Fruit fly (Drosophila melanogaster) whole organism, embryonic: ENCODE measurements around the gene CG5892.

Experiments used
- Ada2b ChIP-seq: fragments of 200-800 bp; sonication (Bioruptor generic); IDR thresholded peaks from 2 replicates; pipeline ENCODE4 v1.3.6; 2022; ENCODE audit warnings: missing biosample characterization, missing genetic modification characterization
- CG10321 ChIP-seq: fragments of 200-800 bp; sonication (Bioruptor generic); IDR thresholded peaks from 2 replicates; pipeline ENCODE4 v1.3.6; 2022; ENCODE audit warnings: missing biosample characterization, missing genetic modification characterization
- CG10565 ChIP-seq: fragments of 200-800 bp; sonication (Bioruptor generic); optimal IDR thresholded peaks from 3 replicates; lab custom pipeline; 2016; ENCODE audit warnings: missing biosample characterization, mild to moderate bottlenecking, missing genetic modification characterization
- CG12659 ChIP-seq: fragments of 200-800 bp; sonication (Bioruptor generic); optimal IDR thresholded peaks from 3 replicates; lab custom pipeline; 2017; ENCODE audit warnings: mild to moderate bottlenecking, missing biosample characterization, missing genetic modification reagents, missing genetic modification characterization
- CG12744 ChIP-seq: fragments of 200-800 bp; sonication (Bioruptor generic); optimal IDR thresholded peaks from 2 replicates; lab custom pipeline; 2016; ENCODE audit warnings: missing biosample characterization, missing genetic modification characterization
- CG15514 ChIP-seq: fragments of 200-800 bp; sonication (Bioruptor generic); optimal IDR thresholded peaks from 3 replicates; lab custom pipeline; 2017; ENCODE audit warnings: missing biosample characterization, missing genetic modification characterization, mild to moderate bottlenecking, moderate library complexity, missing genetic modification reagents
- CG1603 ChIP-seq: fragments of 200-800 bp; sonication (Bioruptor generic); optimal IDR thresholded peaks from 2 replicates; lab custom pipeline; 2019; ENCODE audit warnings: missing biosample characterization, mild to moderate bottlenecking, missing genetic modification characterization, moderate library complexity
- CG1647 ChIP-seq: fragments of 200-800 bp; sonication (Bioruptor generic); optimal IDR thresholded peaks from 3 replicates; lab custom pipeline; 2016; ENCODE audit warnings: missing biosample characterization, missing genetic modification characterization
- CG16813 ChIP-seq: fragments of 200-800 bp; sonication (Bioruptor generic); IDR thresholded peaks from 3 replicates; pipeline ENCODE4 v1.3.6; 2022; ENCODE audit warnings: missing biosample characterization, missing genetic modification characterization; ENCODE audit not compliant: partially characterized antibody
- CG18599 ChIP-seq: fragments of 200-800 bp; sonication (Bioruptor generic); optimal IDR thresholded peaks from 3 replicates; lab custom pipeline; 2017; ENCODE audit warnings: missing biosample characterization, missing genetic modification characterization, mild to moderate bottlenecking, moderate library complexity, missing genetic modification reagents
- CG18619 ChIP-seq: fragments of 200-800 bp; sonication (Bioruptor generic); optimal IDR thresholded peaks from 3 replicates; lab custom pipeline; 2017; ENCODE audit warnings: missing biosample characterization, mild to moderate bottlenecking, missing genetic modification characterization
- CG2129 ChIP-seq: fragments of 200-800 bp; sonication (Bioruptor generic); IDR thresholded peaks from 2 replicates; pipeline ENCODE4 v1.3.6; 2022; ENCODE audit warnings: missing biosample characterization, missing genetic modification characterization; ENCODE audit not compliant: partially characterized antibody
- CG2199 ChIP-seq: fragments of 200-800 bp; sonication (Bioruptor generic); IDR thresholded peaks from 3 replicates; pipeline ENCODE4 v1.3.6; 2022; ENCODE audit warnings: missing biosample characterization, missing genetic modification characterization
- CG30431 ChIP-seq: fragments of 200-800 bp; sonication (Bioruptor generic); optimal IDR thresholded peaks from 2 replicates; lab custom pipeline; 2017; ENCODE audit warnings: missing biosample characterization, missing genetic modification characterization
- CG31388 ChIP-seq: fragments of 200-800 bp; sonication (Bioruptor generic); optimal IDR thresholded peaks from 2 replicates; lab custom pipeline; 2016; ENCODE audit warnings: missing biosample characterization, missing genetic modification characterization
- CG3281 ChIP-seq: fragments of 200-800 bp; sonication (Bioruptor generic); optimal IDR thresholded peaks from 3 replicates; lab custom pipeline; 2017; ENCODE audit warnings: missing biosample characterization, mild to moderate bottlenecking, missing genetic modification characterization
- CG6272 ChIP-seq: fragments of 200-800 bp; sonication (Bioruptor generic); IDR thresholded peaks from 2 replicates; pipeline ENCODE4 v1.3.6; 2022; ENCODE audit warnings: missing biosample characterization, missing genetic modification characterization
- CG6654 ChIP-seq: fragments of 200-800 bp; sonication (Bioruptor generic); optimal IDR thresholded peaks from 2 replicates; lab custom pipeline; 2017; ENCODE audit warnings: missing biosample characterization, mild to moderate bottlenecking, missing genetic modification characterization
- CG6791 ChIP-seq: fragments of 200-800 bp; sonication (Bioruptor generic); IDR thresholded peaks from 3 replicates; pipeline ENCODE4 v1.3.6; 2022; ENCODE audit warnings: missing biosample characterization, missing genetic modification characterization; ENCODE audit not compliant: partially characterized antibody
- CG7556 ChIP-seq: fragments of 200-800 bp; sonication (Bioruptor generic); optimal IDR thresholded peaks from 2 replicates; lab custom pipeline; 2017; ENCODE audit warnings: missing biosample characterization, mild to moderate bottlenecking, missing genetic modification characterization
- CG7745 ChIP-seq: fragments of 200-800 bp; sonication (Bioruptor generic); optimal IDR thresholded peaks from 2 replicates; lab custom pipeline; 2018; ENCODE audit warnings: missing biosample characterization, mild to moderate bottlenecking, missing genetic modification characterization, moderate library complexity
- CG9609 ChIP-seq: fragments of 200-800 bp; sonication (Bioruptor generic); optimal IDR thresholded peaks from 3 replicates; lab custom pipeline; 2016; ENCODE audit warnings: missing biosample characterization, missing genetic modification characterization
- Camta ChIP-seq: fragments of 200-800 bp; sonication (Bioruptor generic); optimal IDR thresholded peaks from 2 replicates; lab custom pipeline; 2016; ENCODE audit warnings: missing biosample characterization, missing genetic modification characterization
- CoRest ChIP-seq: fragments of 200-800 bp; sonication (Bioruptor generic); optimal IDR thresholded peaks from 3 replicates; lab custom pipeline; 2018; ENCODE audit warnings: missing biosample characterization, mild to moderate bottlenecking, missing genetic modification characterization, moderate library complexity
- D19A ChIP-seq: fragments of 200-800 bp; optimal IDR thresholded peaks from 3 replicates; lab custom pipeline; 2019; ENCODE audit warnings: missing biosample characterization, mild to moderate bottlenecking, missing genetic modification characterization, moderate library complexity
- Dek ChIP-seq: fragments of 200-800 bp; sonication (Bioruptor generic); optimal IDR thresholded peaks from 3 replicates; lab custom pipeline; 2019; ENCODE audit warnings: missing biosample characterization, mild to moderate bottlenecking, missing genetic modification characterization, moderate library complexity
- Doc3 ChIP-seq: fragments of 200-800 bp; sonication (Bioruptor generic); IDR thresholded peaks from 3 replicates; pipeline ENCODE4 v1.3.6; 2022; ENCODE audit warnings: missing biosample characterization, missing genetic modification characterization; ENCODE audit not compliant: partially characterized antibody
- ERR ChIP-seq: fragments of 200-800 bp; sonication (Bioruptor generic); optimal IDR thresholded peaks from 2 replicates; lab custom pipeline; 2016; ENCODE audit warnings: missing biosample characterization, missing genetic modification characterization
- HLH4C ChIP-seq: fragments of 200-800 bp; sonication (Bioruptor generic); IDR thresholded peaks from 3 replicates; pipeline ENCODE4 v1.3.6; 2022; ENCODE audit warnings: missing biosample characterization, missing genetic modification characterization; ENCODE audit not compliant: partially characterized antibody
- HmgD ChIP-seq: fragments of 200-800 bp; sonication (Bioruptor generic); optimal IDR thresholded peaks from 3 replicates; lab custom pipeline; 2016; ENCODE audit warnings: missing biosample characterization, missing genetic modification characterization
- Lim3 ChIP-seq: fragments of 200-800 bp; sonication (Bioruptor generic); IDR thresholded peaks from 2 replicates; pipeline ENCODE4 v1.3.6; 2022; ENCODE audit warnings: missing biosample characterization, missing genetic modification characterization
- Sox102F ChIP-seq: fragments of 200-800 bp; sonication (Bioruptor generic); optimal IDR thresholded peaks from 2 replicates; lab custom pipeline; 2018; ENCODE audit warnings: missing biosample characterization, mild to moderate bottlenecking, missing genetic modification characterization, moderate library complexity
- Usf ChIP-seq: fragments of 200-800 bp; sonication (Bioruptor generic); optimal IDR thresholded peaks from 2 replicates; lab custom pipeline; 2017; ENCODE audit warnings: missing genotype, missing biosample characterization, missing genetic modification characterization
- Xrp1 ChIP-seq: fragments of 200-800 bp; sonication (Bioruptor generic); IDR thresholded peaks from 2 replicates; pipeline ENCODE4 v1.3.6; 2022; ENCODE audit warnings: missing biosample characterization, missing genetic modification characterization
- az2 ChIP-seq: fragments of 200-800 bp; sonication (Bioruptor generic); optimal IDR thresholded peaks from 3 replicates; lab custom pipeline; 2016; ENCODE audit warnings: missing biosample characterization, missing genetic modification characterization
- chif ChIP-seq, 2 experiments: fragments of 200-800 bp; sonication (Bioruptor generic); optimal IDR thresholded peaks; 3 replicates each; lab custom pipeline; 2016; ENCODE audit warnings: missing biosample characterization in 2 of 2, missing genetic modification characterization in 2 of 2
- crol ChIP-seq: fragments of 200-800 bp; sonication (Bioruptor generic); IDR thresholded peaks from 2 replicates; pipeline ENCODE4 v1.3.6; 2022; ENCODE audit warnings: missing biosample characterization, missing genetic modification characterization
- fd3F ChIP-seq: fragments of 200-800 bp; sonication (Bioruptor generic); optimal IDR thresholded peaks from 2 replicates; lab custom pipeline; 2018; ENCODE audit warnings: missing biosample characterization, mild to moderate bottlenecking, missing genetic modification characterization, moderate library complexity
- gem ChIP-seq: fragments of 200-800 bp; sonication (Bioruptor generic); optimal IDR thresholded peaks from 2 replicates; lab custom pipeline; 2019; ENCODE audit warnings: missing biosample characterization, mild to moderate bottlenecking, missing genetic modification characterization, moderate library complexity
- hkb ChIP-seq, 2 experiments: fragments of 200-800 bp in 1 of 2; fragments of >200 bp in 1 of 2; sonication (Bioruptor generic) in 1 of 2; IDR thresholded peaks in 1 of 2; optimal IDR thresholded peaks in 1 of 2; 2 replicates each; pipeline versions ENCODE4 v1.3.6 to Lab custom; 2017 to 2022; ENCODE audit warnings: missing biosample characterization in 1 of 2, missing genetic modification characterization in 1 of 2
- kah ChIP-seq: fragments of 200-800 bp; sonication (Bioruptor generic); optimal IDR thresholded peaks from 2 replicates; lab custom pipeline; 2018; ENCODE audit warnings: missing biosample characterization, mild to moderate bottlenecking, missing genetic modification characterization
- lbe ChIP-seq: fragments of 200-800 bp; sonication (Bioruptor generic); optimal IDR thresholded peaks from 2 replicates; lab custom pipeline; 2016; ENCODE audit warnings: missing biosample characterization, mild to moderate bottlenecking, missing genetic modification characterization
- lov ChIP-seq, 2 experiments: fragments of 200-800 bp in 1 of 2; fragments of >200 bp in 1 of 2; sonication (Bioruptor generic) in 1 of 2; IDR thresholded peaks in 1 of 2; optimal IDR thresholded peaks in 1 of 2; 2 replicates in 1 of 2; 3 replicates in 1 of 2; pipeline versions ENCODE4 v1.3.6 to Lab custom; 2017 to 2022; ENCODE audit warnings: missing biosample characterization in 1 of 2, missing genetic modification characterization in 1 of 2
- luna ChIP-seq: fragments of 200-800 bp; sonication (Bioruptor generic); optimal IDR thresholded peaks from 2 replicates; lab custom pipeline; 2016; ENCODE audit warnings: missing biosample characterization, missing genetic modification characterization
- nmo ChIP-seq: fragments of 200-800 bp; sonication (Bioruptor generic); optimal IDR thresholded peaks from 2 replicates; lab custom pipeline; 2018; ENCODE audit warnings: missing biosample characterization, mild to moderate bottlenecking, missing genetic modification characterization, moderate library complexity
- sisA ChIP-seq: fragments of 200-800 bp; sonication (Bioruptor generic); IDR thresholded peaks from 2 replicates; pipeline ENCODE4 v1.3.6; 2022; ENCODE audit warnings: missing biosample characterization, missing genetic modification characterization
- sug ChIP-seq: fragments of 200-800 bp; optimal IDR thresholded peaks from 2 replicates; lab custom pipeline; 2019; ENCODE audit warnings: missing biosample characterization, mild to moderate bottlenecking, missing genetic modification characterization, moderate library complexity
- ttk ChIP-seq: fragments of 200-800 bp; sonication (Bioruptor generic); IDR thresholded peaks from 2 replicates; pipeline ENCODE4 v2.1.2; 2022; ENCODE audit warnings: missing biosample characterization, missing genetic modification characterization

Gene CG5892

dm6 chr3R:21195210-21195967 is 47.0 kb upstream of the CG5892 start (continued):
- TF ChIP-seq Usf (GFP tag; lab: Kevin White, UChicago) (no peak), Doc3 (GFP tag; lab: Robert Waterston, UW) (no peak), CG12659 (GFP tag; lab: Kevin White, UChicago) (peak; percentile 0), CG6791 (no peak), CG31388 (GFP tag; lab: Kevin White, UChicago) (no peak), CG9609 (GFP tag; lab: Kevin White, UChicago) (no peak), az2 (GFP tag; lab: Kevin White, UChicago) (peak; percentile 26), CoRest (tag; lab: Kevin White, UChicago) (peak; percentile 13), CG6272 (no peak), CG10321 (GFP tag; lab: Robert Waterston, UW) (no peak), CG7745 (tag; lab: Kevin White, UChicago) (no peak), chif (GFP tag; optimal IDR thresholded peaks at IDR 0.05; lab: Kevin White, UChicago) (peak in 1 of 2 experiments; percentile 21), nmo (peak; percentile 9), CG6654 (no peak), Dek (tag; lab: Kevin White, UChicago) (no peak), CG18619 (no peak), sug (tag; lab: Kevin White, UChicago) (no peak), kah (GFP tag; lab: Kevin White, UChicago) (no peak), CG1647 (no peak), Lim3 (GFP tag; lab: Robert Waterston, UW) (no peak), CG10565 (GFP tag; lab: Kevin White, UChicago) (no peak), CG12744 (no peak), ERR (GFP tag; lab: Kevin White, UChicago) (no peak), lov (optimal IDR thresholded peaks at IDR 0.05; lab: Kevin White, UChicago) (no peak), lov (GFP tag; IDR thresholded peaks at IDR 0.05; lab: Robert Waterston, UW) (no peak), CG16813 (GFP tag; lab: Robert Waterston, UW) (no peak), HLH4C (GFP tag; lab: Robert Waterston, UW) (no peak), CG2199 (GFP tag; lab: Robert Waterston, UW) (no peak), CG18599 (peak; percentile 15), CG15514 (GFP tag; lab: Kevin White, UChicago) (no peak), sisA (GFP tag; lab: Robert Waterston, UW) (0 out of 2 replicates have a peak, but pooled peaks have one; percentile 18), CG2129 (GFP tag; lab: Robert Waterston, UW) (no peak), lbe (GFP tag; lab: Kevin White, UChicago) (no peak), hkb (optimal IDR thresholded peaks at IDR 0.05; lab: Kevin White, UChicago) (no peak), hkb (GFP tag; IDR thresholded peaks at IDR 0.05; lab: Robert Waterston, UW) (no peak), Camta (no peak), Xrp1 (GFP tag; lab: Robert Waterston, UW) (peak; percentile 42; the same call in 1 of the 2 replicates), luna (GFP tag; lab: Kevin White, UChicago) (no peak), CG30431 (GFP tag; lab: Kevin White, UChicago) (no peak), gem (tag; lab: Kevin White, UChicago) (peak; percentile 53), fd3F (GFP tag; lab: Kevin White, UChicago) (no peak), ttk (GFP tag; lab: Robert Waterston, UW) (no peak), Sox102F (GFP tag; lab: Kevin White, UChicago) (peak; percentile 7), HmgD (no peak), CG1603 (tag; lab: Kevin White, UChicago) (no peak), crol (no peak), D19A (tag; lab: Kevin White, UChicago) (no peak), Ada2b (GFP tag; lab: Robert Waterston, UW) (no peak), CG3281 (no peak), CG7556 (no peak)
